Worm (Caenorhabditis elegans) whole organism, mixed stage, embryonic: Measurements from ENCODE around the gene lurp-1.
A peak's percentile ranks its signal among the peaks of the same experiment; 100 is the strongest.

Experiments used
- M03D4.4 ChIP-seq: sonication (generic microtip); optimal IDR thresholded peaks from 2 replicates; lab custom pipeline; 2017; ENCODE audit warnings: mild to moderate bottlenecking, missing genetic modification characterization, missing compliant biosample characterization
- ceh-39 ChIP-seq: fragments of 150-350 bp; optimal IDR thresholded peaks from 2 replicates; lab custom pipeline; 2014; ENCODE audit warnings: missing biosample characterization, missing genetic modification characterization
- ceh-43 ChIP-seq: fragments of 200-800 bp; sonication (Bioruptor generic); optimal IDR thresholded peaks from 2 replicates; lab custom pipeline; 2018; ENCODE audit warnings: mild to moderate bottlenecking, missing genetic modification characterization, moderate library complexity, missing compliant biosample characterization
- lsy-2 ChIP-seq: fragments of 150-350 bp; optimal IDR thresholded peaks from 2 replicates; lab custom pipeline; 2014; ENCODE audit warnings: missing biosample characterization, missing genetic modification characterization
- mab-5 ChIP-seq: fragments of 150-350 bp; optimal IDR thresholded peaks from 2 replicates; lab custom pipeline; 2014; ENCODE audit warnings: missing biosample characterization, missing genetic modification characterization
- nhr-2 ChIP-seq: fragments of 150-350 bp; optimal IDR thresholded peaks from 2 replicates; lab custom pipeline; 2014; ENCODE audit warnings: missing biosample characterization, missing genetic modification characterization
- nhr-237 ChIP-seq: fragments of 150-350 bp; optimal IDR thresholded peaks from 2 replicates; lab custom pipeline; 2014; ENCODE audit warnings: missing biosample characterization, missing genetic modification characterization
- nhr-28 ChIP-seq: fragments of 150-350 bp; optimal IDR thresholded peaks from 2 replicates; lab custom pipeline; 2014; ENCODE audit warnings: missing biosample characterization, missing genetic modification characterization
- nhr-76 ChIP-seq: sonication (generic microtip); optimal IDR thresholded peaks from 2 replicates; lab custom pipeline; 2017; ENCODE audit warnings: missing biosample characterization, missing genetic modification characterization
- pha-4 ChIP-seq: fragments of 150-350 bp; optimal IDR thresholded peaks from 2 replicates; lab custom pipeline; 2018; ENCODE audit warnings: missing biosample characterization, missing genetic modification reagents, missing genetic modification characterization
- snpc-4 ChIP-seq: fragments of 150-350 bp; optimal IDR thresholded peaks from 2 replicates; lab custom pipeline; 2014; ENCODE audit warnings: missing biosample characterization, missing genetic modification characterization
- unc-62 ChIP-seq: fragments of 150-350 bp; optimal IDR thresholded peaks from 2 replicates; lab custom pipeline; 2014; ENCODE audit warnings: missing biosample characterization, missing genetic modification reagents, missing genetic modification characterization
- ztf-11 ChIP-seq: fragments of 150-350 bp; optimal IDR thresholded peaks from 2 replicates; lab custom pipeline; 2014; ENCODE audit warnings: missing biosample characterization, missing genetic modification characterization

DNA sequence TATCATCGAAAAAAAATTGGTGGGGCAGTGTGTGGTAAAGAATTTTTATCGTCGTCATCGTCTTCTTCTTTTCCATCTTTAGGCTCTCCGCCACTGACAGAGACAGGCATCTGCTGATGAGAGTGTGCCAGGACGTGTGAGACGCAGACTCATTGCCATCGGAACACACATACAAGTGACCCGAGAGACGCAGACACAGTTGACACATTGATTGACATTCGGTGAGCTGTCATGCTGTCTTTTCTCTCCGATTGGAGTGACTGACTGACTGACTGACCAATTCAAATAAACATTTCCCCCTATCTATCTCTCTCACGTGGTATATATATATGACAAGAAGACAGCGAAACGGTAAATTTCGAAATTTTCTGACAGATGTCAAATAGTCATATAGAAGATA, 29.6 kb upstream of the lurp-1 start:
- TF ChIP-seq nhr-28 (tag; lab: Kevin White, UChicago) = no peak
- TF ChIP-seq pha-4 (tag; lab: Kevin White, UChicago) = peak; percentile 43
- TF ChIP-seq nhr-237 (tag; lab: Kevin White, UChicago) = no peak
- no peak for TF ChIP-seq nhr-2 (tag; lab: Kevin White, UChicago)
- TF ChIP-seq snpc-4 = no peak
- no peak for TF ChIP-seq ceh-39 (tag; lab: Kevin White, UChicago)
- no peak for TF ChIP-seq ceh-43 (GFP tag; lab: Kevin White, UChicago)
- no peak for TF ChIP-seq M03D4.4
- peak; percentile 3 for TF ChIP-seq lsy-2
- peak; percentile 100 for TF ChIP-seq unc-62 (GFP tag; lab: Kevin White, UChicago)
- no peak for TF ChIP-seq nhr-76 (tag; lab: Kevin White, UChicago)
- TF ChIP-seq ztf-11 (tag; lab: Kevin White, UChicago) = no peak
- TF ChIP-seq mab-5 = no peak
